Worm (Caenorhabditis elegans): Measurements from ENCODE around the gene picd-1.

The picd-1 gene

DNA sequence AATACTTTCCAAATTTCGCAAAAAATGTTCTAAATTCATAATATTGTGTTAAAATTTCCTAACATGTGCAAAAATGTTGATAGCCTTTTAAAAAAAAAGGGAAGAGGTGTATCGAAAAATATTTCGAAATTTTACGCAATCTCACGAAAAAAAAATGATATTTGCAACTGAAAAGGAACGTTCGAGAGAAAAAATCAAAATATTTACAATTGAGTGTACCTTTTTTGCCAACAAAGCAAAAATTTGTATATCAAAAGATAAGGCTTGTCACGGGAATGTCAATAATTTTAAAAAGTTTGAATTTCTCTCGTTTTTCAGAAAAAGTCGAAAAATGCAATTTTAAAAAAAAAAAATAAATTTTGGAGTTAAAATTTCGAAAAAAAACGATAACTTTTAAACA is 18.9 kb downstream of the picd-1 start (continued):
- TF ChIP-seq snpc-1.3 (tag; optimal IDR thresholded peaks at IDR 0.05; ENCODE audit: insufficient read depth) (no peak), ccch-3 (GFP tag; optimal IDR thresholded peaks at IDR 0.05) (no peak), madf-3 (GFP tag; IDR thresholded peaks at IDR 0.05) (0 out of 2 replicates have a peak, but pooled peaks have one; percentile 51), zfh-2 (GFP tag; conservative IDR thresholded peaks at IDR 0.05) (no peak), ztf-26 (tag; optimal IDR thresholded peaks at IDR 0.05) (peak; percentile 2), mxl-1 (tag; optimal IDR thresholded peaks at IDR 0.05) (no peak), lin-35 (GFP tag; optimal IDR thresholded peaks at IDR 0.05) (no peak), pbrm-1 (GFP tag; IDR thresholded peaks at IDR 0.05) (no peak), hlh-26 (GFP tag; conservative IDR thresholded peaks at IDR 0.05) (no peak), nhr-120 (GFP tag; IDR thresholded peaks at IDR 0.05) (no peak), cebp-1 (GFP tag; IDR thresholded peaks at IDR 0.05) (peak; percentile 59; the same call in 1 of the 2 replicates), cebp-1 (tag; optimal IDR thresholded peaks at IDR 0.05) (peak; percentile 85), hsf-1 (GFP tag; IDR thresholded peaks at IDR 0.05) (no peak), ztf-18 (tag; optimal IDR thresholded peaks at IDR 0.05) (no peak), K11D2.4 (GFP tag; IDR thresholded peaks at IDR 0.05) (no peak), ceh-40 (GFP tag; IDR thresholded peaks at IDR 0.05) (no peak), hrde-1 (tag; optimal IDR thresholded peaks at IDR 0.05; ENCODE audit: borderline replicate concordance) (no peak), K12H6.12 (tag; optimal IDR thresholded peaks at IDR 0.05) (no peak), F57C9.4 (tag; optimal IDR thresholded peaks at IDR 0.05) (no peak), cebp-2 (GFP tag; IDR thresholded peaks at IDR 0.05) (no peak), attf-6 (GFP tag; IDR thresholded peaks at IDR 0.05) (no peak)

DNA sequence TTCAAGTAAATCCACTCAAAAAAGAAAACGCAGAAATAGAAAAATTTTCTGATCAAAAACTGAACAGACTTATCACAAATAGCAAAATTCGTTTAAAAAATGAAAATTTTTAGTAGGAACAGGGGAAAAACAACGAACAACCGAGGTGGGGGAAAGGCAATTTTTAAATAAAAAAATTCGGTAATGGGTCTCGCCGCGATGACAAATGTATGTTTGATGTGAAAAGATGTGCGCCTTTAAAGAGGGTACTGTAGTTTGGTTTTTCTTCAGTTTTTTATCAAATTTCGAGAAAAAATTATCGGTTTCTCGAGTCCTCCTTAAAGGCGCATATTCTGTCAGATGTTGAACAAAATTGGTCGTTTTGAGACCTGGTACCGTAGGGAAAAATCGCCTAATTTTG is 19.3 kb downstream of the picd-1 start:
- peak; percentile 8 for TF ChIP-seq F49E8.2 (tag; optimal IDR thresholded peaks at IDR 0.05; ENCODE audit: insufficient read depth)
- no peak for TF ChIP-seq ekl-4 (GFP tag; IDR thresholded peaks at IDR 0.05)
- no peak for TF ChIP-seq sea-2 (GFP tag; IDR thresholded peaks at IDR 0.05)
- TF ChIP-seq madf-3 (GFP tag; IDR thresholded peaks at IDR 0.05) = no peak
- TF ChIP-seq nhr-179 (tag; optimal IDR thresholded peaks at IDR 0.05) = no peak
- TF ChIP-seq fkh-3 (tag; optimal IDR thresholded peaks at IDR 0.05) = no peak
- no peak for TF ChIP-seq ZK185.1 (tag; optimal IDR thresholded peaks at IDR 0.05; ENCODE audit: poor library complexity, severe bottlenecking)
- TF ChIP-seq hmg-20 (GFP tag; IDR thresholded peaks at IDR 0.05) = no peak
- 0 out of 2 replicates have a peak, but pooled peaks have one; percentile 14 for TF ChIP-seq pbrm-1 (GFP tag; IDR thresholded peaks at IDR 0.05)
- TF ChIP-seq madf-6 (GFP tag; IDR thresholded peaks at IDR 0.05) = peak; percentile 48
- no peak for TF ChIP-seq cebp-2 (GFP tag; IDR thresholded peaks at IDR 0.05)
- peak; percentile 11 for TF ChIP-seq lsl-1 (GFP tag; optimal IDR thresholded peaks at IDR 0.05)

DNA sequence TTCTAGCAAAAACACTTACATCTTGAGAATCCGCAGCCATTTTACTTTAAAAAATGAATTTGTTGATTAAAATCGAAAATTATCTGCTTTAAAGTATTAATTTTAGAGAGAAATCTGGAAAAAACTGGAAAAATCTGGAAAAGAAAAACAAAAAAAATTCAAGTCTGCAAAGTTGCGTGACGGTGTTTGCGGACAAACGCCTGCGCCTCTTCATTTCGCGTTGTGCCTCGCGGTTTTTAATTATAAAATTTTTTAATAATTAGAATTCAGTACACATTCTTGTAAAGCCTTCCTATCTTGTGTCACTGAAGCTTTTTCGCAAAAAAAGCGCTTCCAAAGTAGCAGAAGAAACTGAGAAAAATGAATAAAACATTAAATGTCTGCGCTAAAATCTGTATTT is 22.0 kb downstream of the picd-1 start, which contains the start of gene W03F9.1:
TSS of gene W03F9.1 (minus strand) at position 109 of the 400 bp plus-strand sequence.
- no peak for TF ChIP-seq ceh-79 (tag; optimal IDR thresholded peaks at IDR 0.05)
- TF ChIP-seq Y95B8A.8 (GFP tag; IDR thresholded peaks at IDR 0.05) = peak; percentile 71; the same call in 1 of the 2 replicates
- TF ChIP-seq ceh-100 (GFP tag; IDR thresholded peaks at IDR 0.05) = no peak
- TF ChIP-seq ztf-25 (GFP tag; IDR thresholded peaks at IDR 0.05) = no peak
- TF ChIP-seq efl-1 (GFP tag; optimal IDR thresholded peaks at IDR 0.05) = peak; percentile 42
- TF ChIP-seq unc-130 (GFP tag; optimal IDR thresholded peaks at IDR 0.05) = no peak
- 0 out of 2 replicates have a peak, but pooled peaks have one; percentile 18 for TF ChIP-seq B0019.2 (GFP tag; conservative IDR thresholded peaks at IDR 0.05)
- no peak for TF ChIP-seq Y53F4B.3 (GFP tag; IDR thresholded peaks at IDR 0.05)
- peak; percentile 66 for TF ChIP-seq madf-6 (GFP tag; IDR thresholded peaks at IDR 0.05)
- no peak for TF ChIP-seq ceh-58 (GFP tag; IDR thresholded peaks at IDR 0.05)
- no peak for TF ChIP-seq egl-18 (GFP tag; IDR thresholded peaks at IDR 0.05)
- no peak for TF ChIP-seq ets-4 (GFP tag; optimal IDR thresholded peaks at IDR 0.05)
- TF ChIP-seq dox-1 (GFP tag; IDR thresholded peaks at IDR 0.05) = peak; percentile 86
- no peak for TF ChIP-seq ceh-27 (GFP tag; optimal IDR thresholded peaks at IDR 0.05)
- TF ChIP-seq somi-1 (GFP tag; optimal IDR thresholded peaks at IDR 0.05) = no peak
- TF ChIP-seq ztf-6 (GFP tag; IDR thresholded peaks at IDR 0.05) = no peak
- TF ChIP-seq akir-1 (GFP tag; optimal IDR thresholded peaks at IDR 0.05) = no peak
- no peak for TF ChIP-seq lsy-27 (tag; optimal IDR thresholded peaks at IDR 0.05; ENCODE audit: borderline replicate concordance, insufficient read depth)
- TF ChIP-seq T26A5.8 (tag; optimal IDR thresholded peaks at IDR 0.05) = no peak
